Worm (Caenorhabditis elegans) whole organism, L4 larva: ENCODE measurements around the gene F09F9.5.

ENCODE experiments used
- D1046.2 ChIP-seq: fragments of 200-800 bp; sonication (Bioruptor generic); IDR thresholded peaks from 2 replicates; pipeline ENCODE4 v1.3.6; 2022; ENCODE audit warnings: missing genetic modification characterization, missing compliant biosample characterization
- F10B5.3 ChIP-seq: sonication (generic microtip); optimal IDR thresholded peaks from 2 replicates; lab custom pipeline; 2016; ENCODE audit warnings: mild to moderate bottlenecking, missing genetic modification characterization, missing compliant biosample characterization
- F26F4.8 ChIP-seq: fragments of 200-800 bp; sonication (Bioruptor generic); conservative IDR thresholded peaks from 2 replicates; pipeline ENCODE4 v1.3.6; 2022; ENCODE audit warnings: missing genetic modification characterization, missing compliant biosample characterization
- F49E8.2 ChIP-seq: sonication (generic microtip); optimal IDR thresholded peaks from 2 replicates; lab custom pipeline; 2016; ENCODE audit warnings: missing compliant biosample characterization, mild to moderate bottlenecking, missing genetic modification characterization, borderline replicate concordance
- aha-1 ChIP-seq: fragments of 150-350 bp; peaks from one replicate; lab custom pipeline; 2014; ENCODE audit warnings: missing biosample characterization, missing genetic modification characterization
- aly-2 ChIP-seq: sonication (generic microtip); optimal IDR thresholded peaks from 2 replicates; lab custom pipeline; 2018; ENCODE audit warnings: missing biosample characterization, missing genetic modification characterization
- ama-1 ChIP-seq: fragments of 150-350 bp; optimal IDR thresholded peaks from 2 replicates; lab custom pipeline; 2014; ENCODE audit warnings: inconsistent platforms, mixed read lengths
- arid-1 ChIP-seq: fragments of 200-800 bp; sonication (Bioruptor generic); conservative IDR thresholded peaks from 2 replicates; pipeline ENCODE4 v1.3.6; 2022; ENCODE audit warnings: missing genetic modification reagents, missing genetic modification characterization, missing compliant biosample characterization
- attf-4 ChIP-seq: sonication (generic microtip); optimal IDR thresholded peaks from 3 replicates; lab custom pipeline; 2017; ENCODE audit warnings: missing biosample characterization, missing genetic modification characterization
- ceh-62 ChIP-seq: sonication (generic microtip); optimal IDR thresholded peaks from 2 replicates; lab custom pipeline; 2017; ENCODE audit warnings: missing biosample characterization, missing genetic modification characterization
- ces-1 ChIP-seq: fragments of 150-350 bp; sonication (generic microtip); optimal IDR thresholded peaks from 4 replicates; lab custom pipeline; 2014; ENCODE audit warnings: missing biosample characterization, missing genetic modification reagents, missing genetic modification characterization
- daf-12 ChIP-seq: fragments of 150-350 bp; optimal IDR thresholded peaks from 2 replicates; lab custom pipeline; 2014; ENCODE audit warnings: missing biosample characterization, missing genetic modification reagents, missing genetic modification characterization
- daf-19 ChIP-seq: fragments of 200-800 bp; sonication (Bioruptor generic); conservative IDR thresholded peaks from 2 replicates; pipeline ENCODE4 v1.3.6; 2022; ENCODE audit warnings: missing genetic modification characterization, missing compliant biosample characterization
- dmd-6 ChIP-seq: fragments of 200-800 bp; sonication (Bioruptor generic); IDR thresholded peaks from 2 replicates; pipeline ENCODE4 v1.3.6; 2022; ENCODE audit warnings: missing genetic modification reagents, missing genetic modification characterization, missing compliant biosample characterization
- dmd-8 ChIP-seq: fragments of 200-800 bp; sonication (Bioruptor generic); IDR thresholded peaks from 2 replicates; pipeline ENCODE4 v1.3.6; 2022; ENCODE audit warnings: missing genetic modification characterization, missing compliant biosample characterization
- dve-1 ChIP-seq: sonication (generic microtip); optimal IDR thresholded peaks from 2 replicates; lab custom pipeline; 2017; ENCODE audit warnings: antibody characterized with exemption, mild to moderate bottlenecking, missing genetic modification characterization, missing compliant biosample characterization; ENCODE audit not compliant: insufficient read depth
- egl-43 ChIP-seq: fragments of 200-800 bp; sonication (Bioruptor generic); IDR thresholded peaks from 2 replicates; pipeline ENCODE4 v1.3.6; 2022; ENCODE audit warnings: missing genetic modification reagents, missing genetic modification characterization, missing compliant biosample characterization
- fkh-10 ChIP-seq: fragments of 150-350 bp; optimal IDR thresholded peaks from 2 replicates; lab custom pipeline; 2014; ENCODE audit warnings: missing biosample characterization, missing genetic modification reagents, missing genetic modification characterization
- hlh-11 ChIP-seq: fragments of 200-800 bp; sonication (Bioruptor generic); optimal IDR thresholded peaks from 2 replicates; lab custom pipeline; 2018; ENCODE audit warnings: mild to moderate bottlenecking, missing genetic modification characterization, missing compliant biosample characterization
- hlh-30 ChIP-seq: sonication (generic microtip); optimal IDR thresholded peaks from 2 replicates; lab custom pipeline; 2017; ENCODE audit warnings: antibody characterized with exemption, mild to moderate bottlenecking, missing genetic modification characterization, missing compliant biosample characterization; ENCODE audit not compliant: insufficient read depth
- hmg-1.1 ChIP-seq: fragments of 200-800 bp; sonication (Bioruptor generic); IDR thresholded peaks from 2 replicates; pipeline ENCODE4 v1.3.6; 2022; ENCODE audit warnings: missing genetic modification reagents, missing genetic modification characterization, missing compliant biosample characterization
- jun-1 ChIP-seq: fragments of 150-350 bp; optimal IDR thresholded peaks from 2 replicates; lab custom pipeline; 2014; ENCODE audit warnings: missing biosample characterization, missing genetic modification reagents, missing genetic modification characterization
- lin-1 ChIP-seq: fragments of 200-800 bp; sonication (Bioruptor generic); IDR thresholded peaks from 2 replicates; pipeline ENCODE4 v1.3.6; 2022; ENCODE audit warnings: missing genetic modification reagents, missing genetic modification characterization, missing compliant biosample characterization
- lir-3 ChIP-seq: sonication (generic microtip); optimal IDR thresholded peaks from 2 replicates; lab custom pipeline; 2016; ENCODE audit warnings: mild to moderate bottlenecking, missing genetic modification characterization, missing compliant biosample characterization
- madf-9 ChIP-seq: fragments of 200-800 bp; sonication (Bioruptor generic); conservative IDR thresholded peaks from 2 replicates; pipeline ENCODE4 v1.3.6; 2022; ENCODE audit warnings: missing genetic modification reagents, missing genetic modification characterization, missing compliant biosample characterization
- mdt-29 ChIP-seq: fragments of 200-800 bp; sonication (Bioruptor generic); IDR thresholded peaks from 2 replicates; pipeline ENCODE4 v1.3.6; 2022; ENCODE audit warnings: missing genetic modification reagents, missing genetic modification characterization, missing compliant biosample characterization
- mep-1 ChIP-seq: fragments of 150-350 bp; sonication (generic microtip); optimal IDR thresholded peaks from 3 replicates; lab custom pipeline; 2014; ENCODE audit warnings: missing biosample characterization, missing genetic modification characterization
- mes-2 ChIP-seq: sonication (generic microtip); optimal IDR thresholded peaks from 2 replicates; lab custom pipeline; 2016; ENCODE audit warnings: missing genotype, mild to moderate bottlenecking, missing genetic modification characterization, missing compliant biosample characterization; ENCODE audit not compliant: poor library complexity, severe bottlenecking
- mxl-2 ChIP-seq: fragments of 200-800 bp; sonication (Bioruptor generic); conservative IDR thresholded peaks from 2 replicates; pipeline ENCODE4 v1.3.6; 2022; ENCODE audit warnings: missing genetic modification reagents, missing genetic modification characterization, missing compliant biosample characterization
- nhr-10 ChIP-seq: fragments of 150-350 bp; optimal IDR thresholded peaks from 2 replicates; lab custom pipeline; 2014; ENCODE audit warnings: missing biosample characterization, missing genetic modification characterization
- nhr-11 ChIP-seq: fragments of 150-350 bp; optimal IDR thresholded peaks from 2 replicates; lab custom pipeline; 2014; ENCODE audit warnings: missing biosample characterization, missing genetic modification characterization
- nhr-237 ChIP-seq: sonication (generic microtip); optimal IDR thresholded peaks from 2 replicates; lab custom pipeline; 2017; ENCODE audit warnings: missing biosample characterization, missing genetic modification characterization
- nhr-25 ChIP-seq: sonication (generic microtip); optimal IDR thresholded peaks from 2 replicates; lab custom pipeline; 2017; ENCODE audit warnings: missing genetic modification characterization, mild to moderate bottlenecking, missing compliant biosample characterization, antibody characterized with exemption, moderate library complexity, borderline replicate concordance; ENCODE audit not compliant: insufficient read depth
- nhr-48 ChIP-seq: sonication (generic microtip); optimal IDR thresholded peaks from 2 replicates; lab custom pipeline; 2016; ENCODE audit warnings: mild to moderate bottlenecking, missing genetic modification characterization, missing compliant biosample characterization
- nhr-6 ChIP-seq: fragments of 150-350 bp; optimal IDR thresholded peaks from 2 replicates; lab custom pipeline; 2014; ENCODE audit warnings: missing biosample characterization, missing genetic modification characterization
- nhr-77 ChIP-seq: fragments of 150-350 bp; optimal IDR thresholded peaks from 2 replicates; lab custom pipeline; 2014; ENCODE audit warnings: missing biosample characterization, missing genetic modification characterization
- pha-4 ChIP-seq, 2 experiments: fragments of 150-350 bp in 1 of 2; fragments of 200-800 bp in 1 of 2; sonication (Bioruptor generic) in 1 of 2; IDR thresholded peaks in 1 of 2; optimal IDR thresholded peaks in 1 of 2; 2 replicates each; pipeline versions ENCODE4 v1.3.6 to Lab custom; 2014 to 2022; ENCODE audit warnings: missing genetic modification characterization in 2 of 2, missing genetic modification reagents in 2 of 2, missing biosample characterization in 1 of 2, missing compliant biosample characterization in 1 of 2
- php-3 ChIP-seq: fragments of 200-800 bp; sonication (Bioruptor generic); IDR thresholded peaks from 2 replicates; pipeline ENCODE4 v1.3.6; 2022; ENCODE audit warnings: missing genetic modification reagents, missing genetic modification characterization, missing compliant biosample characterization
- rbr-2 ChIP-seq: sonication (generic microtip); optimal IDR thresholded peaks from 2 replicates; lab custom pipeline; 2016; ENCODE audit warnings: missing genotype, missing genetic modification characterization, missing compliant biosample characterization
- set-16 ChIP-seq: fragments of 200-800 bp; sonication (Bioruptor generic); IDR thresholded peaks from 2 replicates; pipeline ENCODE4 v1.3.6; 2022; ENCODE audit warnings: missing genetic modification reagents, missing genetic modification characterization, missing compliant biosample characterization
- snpc-1.2 ChIP-seq: fragments of 200-800 bp; sonication (Bioruptor generic); IDR thresholded peaks from 2 replicates; pipeline ENCODE4 v1.3.6; 2022; ENCODE audit warnings: missing genetic modification reagents, missing genetic modification characterization, missing compliant biosample characterization
- snpc-4 ChIP-seq: fragments of 150-350 bp; optimal IDR thresholded peaks from 2 replicates; lab custom pipeline; 2014; ENCODE audit warnings: missing biosample characterization, missing genetic modification characterization
- spr-3 ChIP-seq: fragments of 200-800 bp; sonication (Bioruptor generic); optimal IDR thresholded peaks from 2 replicates; lab custom pipeline; 2018; ENCODE audit warnings: mild to moderate bottlenecking, missing genetic modification characterization, missing compliant biosample characterization
- tra-1 ChIP-seq: fragments of 200-800 bp; sonication (Bioruptor generic); IDR thresholded peaks from 2 replicates; pipeline ENCODE4 v1.3.6; 2022; ENCODE audit warnings: missing genetic modification reagents, missing genetic modification characterization, missing compliant biosample characterization
- zfp-2 ChIP-seq: sonication (generic microtip); optimal IDR thresholded peaks from 2 replicates; lab custom pipeline; 2016; ENCODE audit warnings: mild to moderate bottlenecking, missing genetic modification characterization, missing compliant biosample characterization
- zip-11 ChIP-seq: fragments of 200-800 bp; sonication (Bioruptor generic); IDR thresholded peaks from 2 replicates; pipeline ENCODE4 v1.3.6; 2022; ENCODE audit warnings: missing genetic modification characterization, missing compliant biosample characterization

Gene F09F9.5

ce11 chrX:4144136-4144781 lies 26.5 kb downstream of the F09F9.5 start (continued):
- TF ChIP-seq spr-3 (GFP tag; lab: Kevin White, UChicago), result no peak
- TF ChIP-seq ceh-62 (tag; lab: Kevin White, UChicago), result no peak
- TF ChIP-seq mdt-29 (GFP tag; lab: Robert Waterston, UW), result peak; percentile 27; the same call in 1 of the 2 replicates
- TF ChIP-seq dve-1 (tag; lab: Kevin White, UChicago), result peak; percentile 73
- TF ChIP-seq aly-2 (tag; lab: Kevin White, UChicago), result no peak
- TF ChIP-seq zfp-2 (tag; lab: Kevin White, UChicago), result no peak
- TF ChIP-seq nhr-25, result peak; percentile 46
- TF ChIP-seq zip-11 (GFP tag; lab: Robert Waterston, UW), result no peak
- 0 out of 2 replicates have a peak, but pooled peaks have one; percentile 12 for TF ChIP-seq snpc-1.2
- TF ChIP-seq F10B5.3 (tag; lab: Kevin White, UChicago), result no peak
- TF ChIP-seq nhr-10 (tag; lab: Kevin White, UChicago), result no peak
- no peak for TF ChIP-seq mep-1 (tag; lab: Kevin White, UChicago)
- TF ChIP-seq madf-9, result no peak
- no peak for TF ChIP-seq ama-1 (lab: Kevin White, UChicago)
- 0 out of 2 replicates have a peak, but pooled peaks have one; percentile 16 for TF ChIP-seq arid-1 (GFP tag; lab: Robert Waterston, UW)
- TF ChIP-seq nhr-6, result no peak
- no peak for TF ChIP-seq ces-1 (GFP tag; lab: Kevin White, UChicago)
- no peak for TF ChIP-seq D1046.2
- TF ChIP-seq egl-43 (GFP tag; lab: Robert Waterston, UW), result 0 out of 2 replicates have a peak, but pooled peaks have one; percentile 52
- TF ChIP-seq daf-12 (tag; lab: Kevin White, UChicago), result no peak
- TF ChIP-seq pha-4 (GFP tag; IDR thresholded peaks at IDR 0.05; lab: Robert Waterston, UW), result no peak
- no peak for TF ChIP-seq pha-4 (tag; optimal IDR thresholded peaks at IDR 0.05; lab: Kevin White, UChicago)
- no peak for TF ChIP-seq nhr-77 (tag; lab: Kevin White, UChicago)
- TF ChIP-seq lir-3 (tag; lab: Kevin White, UChicago), result no peak
- peak; percentile 73 for TF ChIP-seq hlh-11
- peak; percentile 14; the same call in 1 of the 2 replicates for TF ChIP-seq lin-1 (GFP tag; lab: Robert Waterston, UW)
- peak; percentile 80 for TF ChIP-seq aha-1
- TF ChIP-seq nhr-11 (tag; lab: Kevin White, UChicago), result peak; percentile 28
- no peak for TF ChIP-seq rbr-2 (tag; lab: Kevin White, UChicago)
- no peak for TF ChIP-seq mxl-2 (GFP tag; lab: Robert Waterston, UW)
- no peak for TF ChIP-seq daf-19 (GFP tag; lab: Robert Waterston, UW)
- peak; percentile 35 for TF ChIP-seq nhr-48 (tag; lab: Kevin White, UChicago)
- peak; percentile 6 for TF ChIP-seq hmg-1.1 (GFP tag; lab: Robert Waterston, UW)
- TF ChIP-seq php-3 (GFP tag; lab: Robert Waterston, UW), result peak; percentile 57; the same call in 1 of the 2 replicates
- no peak for TF ChIP-seq F26F4.8
- no peak for TF ChIP-seq snpc-4 (tag; lab: Kevin White, UChicago)
- TF ChIP-seq dmd-8 (GFP tag; lab: Robert Waterston, UW), result no peak

ce11 chrX:4145051-4145826 lies 27.5 kb downstream of the F09F9.5 start:
- no peak for TF ChIP-seq attf-4
- TF ChIP-seq fkh-10 (GFP tag; lab: Kevin White, UChicago), result peak; percentile 60
- TF ChIP-seq ces-1 (GFP tag; lab: Kevin White, UChicago), result no peak
- peak; percentile 48 for TF ChIP-seq nhr-10 (tag; lab: Kevin White, UChicago)
- peak; percentile 88 for TF ChIP-seq hlh-30 (tag; lab: Kevin White, UChicago)
- TF ChIP-seq dve-1 (tag; lab: Kevin White, UChicago), result peak; percentile 47
- no peak for TF ChIP-seq daf-12 (tag; lab: Kevin White, UChicago)
- TF ChIP-seq set-16 (GFP tag; lab: Robert Waterston, UW), result peak; percentile 60; the same call in 1 of the 2 replicates
- peak; percentile 97 for TF ChIP-seq dmd-6
- no peak for TF ChIP-seq jun-1 (tag; lab: Kevin White, UChicago)
- peak; percentile 63 for TF ChIP-seq mes-2 (tag; lab: Kevin White, UChicago)
- TF ChIP-seq F49E8.2 (tag; lab: Kevin White, UChicago), result no peak
- TF ChIP-seq tra-1, result peak; percentile 29; the same call in 1 of the 2 replicates
- no peak for TF ChIP-seq snpc-1.2
- peak; percentile 9 for TF ChIP-seq nhr-6
- TF ChIP-seq lir-3 (tag; lab: Kevin White, UChicago), result no peak
- no peak for TF ChIP-seq nhr-237 (tag; lab: Kevin White, UChicago)
- peak; percentile 62 for TF ChIP-seq hmg-1.1 (GFP tag; lab: Robert Waterston, UW)
- TF ChIP-seq rbr-2 (tag; lab: Kevin White, UChicago), result peak; percentile 54
